Worm (Caenorhabditis elegans) whole organism, early embryonic: ENCODE results near the gene gln-5.

Experiments
- B0310.2 ChIP-seq: sonication (generic microtip); optimal IDR thresholded peaks from 2 replicates; lab custom pipeline; 2016; ENCODE audit warnings: mild to moderate bottlenecking, missing genetic modification characterization, missing compliant biosample characterization
- F13C5.2 ChIP-seq: sonication (generic microtip); optimal IDR thresholded peaks from 2 replicates; lab custom pipeline; 2017; ENCODE audit warnings: mild to moderate bottlenecking, missing genetic modification characterization, inconsistent platforms, missing compliant biosample characterization
- aly-1 ChIP-seq: sonication (generic microtip); optimal IDR thresholded peaks from 2 replicates; lab custom pipeline; 2016; ENCODE audit warnings: missing genetic modification characterization, missing compliant biosample characterization
- ama-1 ChIP-seq: fragments of 150-350 bp; optimal IDR thresholded peaks from 2 replicates; lab custom pipeline; 2014
- ceh-13 ChIP-seq: fragments of 200-800 bp; sonication (Bioruptor generic); optimal IDR thresholded peaks from 2 replicates; lab custom pipeline; 2018; ENCODE audit warnings: mild to moderate bottlenecking, missing genetic modification characterization, missing compliant biosample characterization
- ceh-36 ChIP-seq: sonication (generic microtip); optimal IDR thresholded peaks from 2 replicates; lab custom pipeline; 2016; ENCODE audit warnings: missing genetic modification characterization, inconsistent platforms, missing compliant biosample characterization
- ets-7 ChIP-seq: sonication (generic microtip); optimal IDR thresholded peaks from 2 replicates; lab custom pipeline; 2016; ENCODE audit warnings: missing genotype, missing genetic modification characterization, missing compliant biosample characterization
- flt-1 ChIP-seq: fragments of 200-800 bp; sonication (Bioruptor generic); IDR thresholded peaks from 2 replicates; pipeline ENCODE4 v1.3.6; 2022; ENCODE audit warnings: missing genetic modification characterization, missing compliant biosample characterization
- hmbx-1 ChIP-seq: sonication (generic microtip); optimal IDR thresholded peaks from 2 replicates; lab custom pipeline; 2016; ENCODE audit warnings: mild to moderate bottlenecking, missing genetic modification characterization, missing compliant biosample characterization
- hmg-4 ChIP-seq: fragments of 200-800 bp; sonication (Bioruptor generic); optimal IDR thresholded peaks from 2 replicates; lab custom pipeline; 2018; ENCODE audit warnings: mild to moderate bottlenecking, missing genetic modification characterization, missing compliant biosample characterization
- hnd-1 ChIP-seq: sonication (generic microtip); optimal IDR thresholded peaks from 2 replicates; lab custom pipeline; 2016; ENCODE audit warnings: missing genetic modification characterization, missing compliant biosample characterization
- pes-1 ChIP-seq: fragments of 200-800 bp; sonication (Bioruptor generic); IDR thresholded peaks from 2 replicates; pipeline ENCODE4 v1.3.6; 2022; ENCODE audit warnings: missing genetic modification reagents, missing genetic modification characterization, missing compliant biosample characterization
- scrt-1 ChIP-seq: fragments of 200-800 bp; sonication (Bioruptor generic); IDR thresholded peaks from 2 replicates; pipeline ENCODE4 v1.3.6; 2022; ENCODE audit warnings: missing genetic modification characterization, missing compliant biosample characterization
- sea-1 ChIP-seq: fragments of 200-800 bp; sonication (Bioruptor generic); conservative IDR thresholded peaks from 2 replicates; pipeline ENCODE4 v1.3.6; 2022; ENCODE audit warnings: missing genetic modification characterization, missing compliant biosample characterization
- tbx-11 ChIP-seq: fragments of 200-800 bp; sonication (Bioruptor generic); IDR thresholded peaks from 2 replicates; pipeline ENCODE4 v1.3.6; 2022; ENCODE audit warnings: missing genetic modification characterization, missing compliant biosample characterization
- tbx-37 ChIP-seq: fragments of 200-800 bp; sonication (Bioruptor generic); conservative IDR thresholded peaks from 2 replicates; pipeline ENCODE4 v1.3.6; 2022; ENCODE audit warnings: missing genetic modification reagents, missing genetic modification characterization, missing compliant biosample characterization
- tra-4 ChIP-seq: sonication (generic microtip); optimal IDR thresholded peaks from 2 replicates; lab custom pipeline; 2017; ENCODE audit warnings: missing genetic modification characterization, missing compliant biosample characterization

Gene gln-5

DNA sequence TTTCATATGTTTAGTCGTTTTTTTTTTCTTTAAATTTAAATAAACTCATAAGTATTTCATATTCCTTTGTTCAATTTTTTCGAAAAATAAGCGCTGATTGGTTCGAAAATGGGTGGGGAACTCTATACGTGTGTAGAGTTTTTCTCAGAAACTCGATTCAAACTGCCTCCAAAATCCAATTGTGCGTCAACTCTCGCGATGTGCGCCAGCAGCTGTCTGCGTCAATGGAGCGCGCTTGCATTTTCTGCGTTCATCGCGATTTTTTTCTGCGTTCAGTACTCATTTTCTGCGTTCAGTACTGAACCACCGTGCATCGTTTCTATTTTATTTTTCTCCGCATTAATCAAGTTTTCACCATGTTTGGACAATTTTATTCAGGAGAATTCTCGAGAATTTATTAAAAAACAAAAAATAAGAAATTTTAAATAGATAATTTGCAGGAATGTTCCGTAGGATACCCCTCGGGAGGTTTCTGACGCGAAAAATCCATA, 23.7 kb downstream of the gln-5 start, which contains the start of gene eelo-2:
eelo-2 (plus strand) TSS at position 441 of the 491 bp plus-strand sequence.
- TF ChIP-seq F13C5.2 (tag; lab: Kevin White, UChicago) (peak; percentile 92), B0310.2 (tag; lab: Kevin White, UChicago) (no peak), ceh-36 (tag; lab: Kevin White, UChicago) (peak; percentile 5), hnd-1 (tag; lab: Kevin White, UChicago) (peak; percentile 22), hmbx-1 (no peak), hmg-4 (peak; percentile 89), tbx-37 (GFP tag; lab: Robert Waterston, UW) (peak; percentile 50; the same call in 1 of the 2 replicates), flt-1 (GFP tag; lab: Robert Waterston, UW) (0 out of 2 replicates have a peak, but pooled peaks have one; percentile 36), tbx-11 (GFP tag; lab: Robert Waterston, UW) (no peak), sea-1 (GFP tag; lab: Robert Waterston, UW) (no peak), ama-1 (no peak), ets-7 (tag; lab: Kevin White, UChicago) (no peak), scrt-1 (GFP tag; lab: Robert Waterston, UW) (0 out of 2 replicates have a peak, but pooled peaks have one; percentile 31), pes-1 (GFP tag; lab: Robert Waterston, UW) (peak; percentile 72)

DNA sequence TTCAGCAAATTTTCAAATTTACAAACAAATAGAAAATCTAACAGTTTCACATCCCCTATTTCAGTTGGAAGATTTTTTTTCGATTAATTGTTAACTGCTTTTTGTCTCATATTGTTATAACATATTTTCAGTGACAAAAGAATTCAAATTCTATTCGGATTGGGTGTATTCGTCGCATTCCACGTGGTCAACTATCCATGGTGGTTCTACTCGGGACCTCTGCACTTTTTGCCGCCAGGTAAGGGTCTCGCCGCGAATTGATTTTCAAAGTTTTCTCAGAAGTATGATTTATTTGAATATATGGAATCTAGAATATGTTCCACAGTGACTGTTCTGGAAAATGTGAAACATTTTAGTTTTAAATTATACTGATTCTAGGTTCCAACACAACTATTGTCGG, 24.9 kb downstream of the gln-5 start:
- TF ChIP-seq scrt-1 (GFP tag; lab: Robert Waterston, UW) (no peak), hmg-4 (no peak)

DNA sequence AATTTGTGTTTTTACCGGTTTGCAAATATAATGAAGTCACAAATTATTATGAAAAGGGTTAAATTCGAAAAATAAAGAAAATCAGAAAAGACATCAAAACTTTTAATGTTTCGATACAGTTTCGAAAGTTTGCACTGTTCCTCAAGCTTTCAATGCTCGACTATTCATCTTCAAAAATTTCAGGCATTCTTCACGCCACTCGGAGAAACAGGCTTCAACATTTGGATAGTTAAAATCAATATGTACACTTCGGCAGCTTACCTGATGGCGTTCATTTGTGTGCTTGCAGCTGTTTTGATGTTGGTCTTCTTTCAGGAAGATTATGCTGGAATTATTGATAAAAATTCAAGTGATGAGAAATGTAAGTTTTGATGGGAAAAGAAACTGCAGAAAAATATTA, 26.3 kb downstream of the gln-5 start:
- TF ChIP-seq aly-1 (no peak), tra-4 (no peak), ets-7 (tag; lab: Kevin White, UChicago) (no peak), hnd-1 (tag; lab: Kevin White, UChicago) (no peak), sea-1 (GFP tag; lab: Robert Waterston, UW) (no peak), pes-1 (GFP tag; lab: Robert Waterston, UW) (no peak)

DNA sequence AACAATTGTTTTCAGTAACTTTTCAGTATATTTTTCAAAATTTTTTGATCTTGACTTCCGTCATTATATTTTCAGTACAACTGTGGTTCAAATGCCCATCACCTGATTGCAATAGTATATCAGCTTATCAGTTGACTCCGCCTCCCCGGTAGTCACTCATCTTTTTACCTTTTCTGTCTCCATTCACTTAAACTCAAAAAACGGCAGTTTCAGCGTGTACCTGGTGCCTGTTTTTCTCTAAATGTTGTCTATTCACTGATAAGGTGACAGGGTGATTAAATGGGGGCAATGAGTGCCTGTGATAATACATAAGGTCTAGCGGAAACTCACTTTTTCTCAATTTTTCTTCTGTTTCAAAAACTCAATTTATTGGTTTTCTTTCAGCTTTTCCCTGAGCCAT, 28.3 kb downstream of the gln-5 start, which contains the start of gene ZK550.2:
ZK550.2 (plus strand) TSS at position 385 of the 400 bp plus-strand sequence.
- TF ChIP-seq hmbx-1 (no peak), ceh-13 (GFP tag; lab: Kevin White, UChicago) (no peak), flt-1 (GFP tag; lab: Robert Waterston, UW) (no peak), pes-1 (GFP tag; lab: Robert Waterston, UW) (no peak), ama-1 (no peak), scrt-1 (GFP tag; lab: Robert Waterston, UW) (no peak), ets-7 (tag; lab: Kevin White, UChicago) (no peak), hnd-1 (tag; lab: Kevin White, UChicago) (no peak), ceh-36 (tag; lab: Kevin White, UChicago) (no peak), sea-1 (GFP tag; lab: Robert Waterston, UW) (no peak), tbx-11 (GFP tag; lab: Robert Waterston, UW) (no peak), tra-4 (no peak), aly-1 (no peak), hmg-4 (no peak), F13C5.2 (tag; lab: Kevin White, UChicago) (no peak), tbx-37 (GFP tag; lab: Robert Waterston, UW) (no peak), B0310.2 (tag; lab: Kevin White, UChicago) (no peak)

DNA sequence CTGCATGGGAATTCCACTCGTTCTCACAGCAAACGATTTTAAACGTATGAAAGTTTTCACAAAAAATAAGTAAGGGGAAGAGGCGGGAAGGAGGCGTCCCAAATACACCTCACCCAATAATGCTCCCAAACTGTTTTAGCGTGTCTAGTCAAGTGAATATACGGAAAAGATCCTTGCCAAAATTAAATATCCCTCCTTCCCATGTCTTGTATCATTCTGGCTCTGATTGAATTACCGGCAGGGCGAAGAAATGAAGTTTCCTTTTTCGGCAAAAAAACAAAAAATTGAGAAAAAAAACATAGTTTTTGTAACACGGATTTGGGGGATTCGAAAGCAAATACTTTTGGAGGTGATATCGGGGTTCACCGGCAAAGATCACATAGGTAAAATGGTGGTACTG, 34.5 kb downstream of the gln-5 start:
- no peak for TF ChIP-seq hmbx-1
- no peak for TF ChIP-seq ceh-36 (tag; lab: Kevin White, UChicago)
- TF ChIP-seq F13C5.2 (tag; lab: Kevin White, UChicago) = no peak
- no peak for TF ChIP-seq ets-7 (tag; lab: Kevin White, UChicago)
- TF ChIP-seq pes-1 (GFP tag; lab: Robert Waterston, UW) = no peak
- TF ChIP-seq hnd-1 (tag; lab: Kevin White, UChicago) = no peak
- TF ChIP-seq sea-1 (GFP tag; lab: Robert Waterston, UW) = no peak
- TF ChIP-seq aly-1 = no peak
- TF ChIP-seq tbx-11 (GFP tag; lab: Robert Waterston, UW) = no peak

DNA sequence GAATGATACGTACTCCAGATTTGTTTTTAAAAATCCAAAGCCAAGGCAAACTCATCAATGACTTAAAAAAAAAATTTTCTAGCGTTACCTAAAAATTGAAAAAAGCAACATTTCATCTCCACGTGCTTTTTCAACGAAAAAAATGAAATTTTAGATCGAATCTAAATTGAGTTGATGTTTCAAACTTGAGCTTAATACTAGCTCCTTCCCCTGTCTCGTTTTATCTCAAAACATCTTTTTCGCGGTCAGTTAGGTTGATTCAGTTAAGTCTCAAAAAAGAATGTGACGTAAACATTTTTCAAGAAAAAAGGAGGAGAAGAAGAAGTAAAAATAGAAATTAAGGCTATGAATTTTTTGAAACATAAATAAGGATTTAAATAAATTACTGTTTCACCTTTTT, 36.4 kb downstream of the gln-5 start:
- no peak for TF ChIP-seq tbx-37 (GFP tag; lab: Robert Waterston, UW)
- TF ChIP-seq ama-1 = no peak
- TF ChIP-seq sea-1 (GFP tag; lab: Robert Waterston, UW) = no peak
- no peak for TF ChIP-seq flt-1 (GFP tag; lab: Robert Waterston, UW)
- no peak for TF ChIP-seq ets-7 (tag; lab: Kevin White, UChicago)
- TF ChIP-seq hnd-1 (tag; lab: Kevin White, UChicago) = no peak
- no peak for TF ChIP-seq pes-1 (GFP tag; lab: Robert Waterston, UW)
- TF ChIP-seq B0310.2 (tag; lab: Kevin White, UChicago) = no peak
- TF ChIP-seq ceh-13 (GFP tag; lab: Kevin White, UChicago) = no peak
- TF ChIP-seq hmbx-1 = no peak

DNA sequence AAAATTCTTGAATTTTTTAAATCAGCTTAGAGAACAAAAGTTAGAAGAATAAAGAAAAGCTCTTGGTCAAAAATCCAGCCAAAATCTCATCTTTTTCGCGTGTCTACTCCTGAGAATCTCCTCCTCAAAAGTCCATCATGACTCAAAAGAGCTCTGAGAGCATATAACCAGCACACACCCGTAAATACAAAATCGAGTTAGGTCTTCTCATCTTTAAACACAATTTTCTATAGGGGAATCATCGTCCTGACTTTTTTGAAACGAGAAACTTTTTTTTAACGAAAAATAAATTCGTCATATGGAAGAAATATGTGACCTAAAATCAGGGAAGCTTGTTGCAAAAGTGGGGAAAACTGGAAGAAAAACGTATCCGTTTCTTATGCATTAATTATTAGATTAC, 40.0 kb downstream of the gln-5 start:
- TF ChIP-seq tbx-37 (GFP tag; lab: Robert Waterston, UW) = no peak
- no peak for TF ChIP-seq sea-1 (GFP tag; lab: Robert Waterston, UW)
- TF ChIP-seq flt-1 (GFP tag; lab: Robert Waterston, UW) = no peak
- no peak for TF ChIP-seq pes-1 (GFP tag; lab: Robert Waterston, UW)
- TF ChIP-seq scrt-1 (GFP tag; lab: Robert Waterston, UW) = no peak
- TF ChIP-seq tbx-11 (GFP tag; lab: Robert Waterston, UW) = no peak
- TF ChIP-seq B0310.2 (tag; lab: Kevin White, UChicago) = no peak

DNA sequence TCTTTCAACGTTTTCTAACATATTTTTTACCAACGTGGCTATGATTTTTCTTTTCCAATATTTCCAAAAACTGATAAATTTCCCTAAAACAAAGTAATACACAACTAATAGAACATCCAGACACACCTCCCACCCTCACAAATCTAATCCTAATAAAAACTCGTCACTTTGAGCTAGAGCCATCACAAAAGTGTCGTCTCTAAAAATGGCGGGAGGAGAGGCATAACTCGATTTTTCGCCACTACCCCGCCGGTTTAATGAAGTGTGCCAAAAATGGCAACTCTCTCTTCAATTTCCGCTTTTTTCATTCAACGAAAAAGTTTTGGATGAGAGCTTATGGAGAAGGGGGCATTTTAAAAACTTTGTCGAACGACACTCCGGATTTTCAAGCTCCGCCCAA, 40.6 kb downstream of the gln-5 start:
- TF ChIP-seq aly-1 (no peak), pes-1 (GFP tag; lab: Robert Waterston, UW) (no peak), tbx-37 (GFP tag; lab: Robert Waterston, UW) (no peak), hmg-4 (no peak), B0310.2 (tag; lab: Kevin White, UChicago) (no peak), hnd-1 (tag; lab: Kevin White, UChicago) (no peak), tra-4 (no peak), ceh-13 (GFP tag; lab: Kevin White, UChicago) (no peak), hmbx-1 (no peak), ets-7 (tag; lab: Kevin White, UChicago) (no peak), scrt-1 (GFP tag; lab: Robert Waterston, UW) (no peak), ama-1 (no peak), sea-1 (GFP tag; lab: Robert Waterston, UW) (no peak), flt-1 (GFP tag; lab: Robert Waterston, UW) (no peak), ceh-36 (tag; lab: Kevin White, UChicago) (no peak), F13C5.2 (tag; lab: Kevin White, UChicago) (no peak), tbx-11 (GFP tag; lab: Robert Waterston, UW) (no peak)
